Fruit fly (Drosophila melanogaster): ENCODE results near the gene trbl.

The trbl gene

dm6 chr3L:20432297-20432696 is 30.9 kb upstream of the trbl start, which contains the start of the genes Las and Psn:
Gene Las (minus strand): TSS chr3L:20432361.
Gene Psn (plus strand): TSS chr3L:20432468.
- TF ChIP-seq EcR (GFP tag; optimal IDR thresholded peaks at IDR 0.05): no peak

dm6 chr3L:20431619-20432018 is 30.2 kb upstream of the trbl start:
- no peak for TF ChIP-seq psq (optimal IDR thresholded peaks at IDR 0.05)
- TF ChIP-seq usp (GFP tag; optimal IDR thresholded peaks at IDR 0.05): no peak
- TF ChIP-seq Dll (optimal IDR thresholded peaks at IDR 0.05): no peak
- TF ChIP-seq EcR (GFP tag; optimal IDR thresholded peaks at IDR 0.05): no peak
- no peak for TF ChIP-seq CG8478 (optimal IDR thresholded peaks at IDR 0.05)
- no peak for TF ChIP-seq pan (optimal IDR thresholded peaks at IDR 0.05)

dm6 chr3L:20430182-20430581 is 28.8 kb upstream of the trbl start, which contains the start of gene CG5262:
Gene CG5262 (minus strand): TSS chr3L:20430475.
- TF ChIP-seq usp (GFP tag; optimal IDR thresholded peaks at IDR 0.05) (no peak), pan (optimal IDR thresholded peaks at IDR 0.05) (no peak), psq (optimal IDR thresholded peaks at IDR 0.05) (no peak), Dll (optimal IDR thresholded peaks at IDR 0.05) (no peak), EcR (GFP tag; optimal IDR thresholded peaks at IDR 0.05) (no peak), CG8478 (optimal IDR thresholded peaks at IDR 0.05) (no peak)

dm6 chr3L:20427449-20427848 is 26.0 kb upstream of the trbl start, which contains the start of gene CG5274:
Gene CG5274 (minus strand): TSS chr3L:20427666.
- TF ChIP-seq pan (optimal IDR thresholded peaks at IDR 0.05) (no peak), psq (optimal IDR thresholded peaks at IDR 0.05) (no peak), Dll (optimal IDR thresholded peaks at IDR 0.05) (no peak), EcR (GFP tag; optimal IDR thresholded peaks at IDR 0.05) (no peak), usp (GFP tag; optimal IDR thresholded peaks at IDR 0.05) (no peak), CG8478 (optimal IDR thresholded peaks at IDR 0.05) (no peak)

- TF ChIP-seq psq (optimal IDR thresholded peaks at IDR 0.05) (no peak), CG8478 (optimal IDR thresholded peaks at IDR 0.05) (no peak), usp (GFP tag; optimal IDR thresholded peaks at IDR 0.05) (no peak), EcR (GFP tag; optimal IDR thresholded peaks at IDR 0.05) (no peak), pan (optimal IDR thresholded peaks at IDR 0.05) (no peak), Dll (optimal IDR thresholded peaks at IDR 0.05) (no peak)
Measured at dm6 chr3L:20425888-20426287, 24.5 kb upstream of the trbl start, which contains the start of gene CG5282. Gene CG5282 (minus strand): TSS chr3L:20426071.

- TF ChIP-seq usp (GFP tag; optimal IDR thresholded peaks at IDR 0.05): no peak
- no peak for TF ChIP-seq Dll (optimal IDR thresholded peaks at IDR 0.05)
- TF ChIP-seq pan (optimal IDR thresholded peaks at IDR 0.05): no peak
Measured at dm6 chr3L:20413304-20413703, 11.9 kb upstream of the trbl start, which contains the start of gene zye. Gene zye (plus strand): TSS chr3L:20413604.

- TF ChIP-seq psq (optimal IDR thresholded peaks at IDR 0.05): no peak
- TF ChIP-seq usp (GFP tag; optimal IDR thresholded peaks at IDR 0.05): no peak
- no peak for TF ChIP-seq Dll (optimal IDR thresholded peaks at IDR 0.05)
- TF ChIP-seq EcR (GFP tag; optimal IDR thresholded peaks at IDR 0.05): no peak
- TF ChIP-seq pan (optimal IDR thresholded peaks at IDR 0.05): no peak
- no peak for TF ChIP-seq CG8478 (optimal IDR thresholded peaks at IDR 0.05)
Measured at dm6 chr3L:20410780-20411179, 9.4 kb upstream of the trbl start.

- TF ChIP-seq psq (optimal IDR thresholded peaks at IDR 0.05) (no peak), CG8478 (optimal IDR thresholded peaks at IDR 0.05) (no peak), usp (GFP tag; optimal IDR thresholded peaks at IDR 0.05) (no peak), pan (optimal IDR thresholded peaks at IDR 0.05) (no peak)
Measured at dm6 chr3L:20410345-20410744, 8.9 kb upstream of the trbl start, which contains the start of gene CG13248. Gene CG13248 (minus strand): TSS chr3L:20410566.

dm6 chr3L:20405971-20406948 is 4.9 kb upstream of the trbl start:
- TF ChIP-seq psq (optimal IDR thresholded peaks at IDR 0.05): no peak
- TF ChIP-seq pan (optimal IDR thresholded peaks at IDR 0.05): no peak
- TF ChIP-seq EcR (GFP tag; optimal IDR thresholded peaks at IDR 0.05): no peak
- TF ChIP-seq usp (GFP tag; optimal IDR thresholded peaks at IDR 0.05): no peak
- no peak for TF ChIP-seq Dll (optimal IDR thresholded peaks at IDR 0.05)
- TF ChIP-seq CG8478 (optimal IDR thresholded peaks at IDR 0.05): no peak

- no peak for TF ChIP-seq Dll (optimal IDR thresholded peaks at IDR 0.05)
- no peak for TF ChIP-seq usp (GFP tag; optimal IDR thresholded peaks at IDR 0.05)
- TF ChIP-seq psq (optimal IDR thresholded peaks at IDR 0.05): no peak
- no peak for TF ChIP-seq pan (optimal IDR thresholded peaks at IDR 0.05)
- TF ChIP-seq CG8478 (optimal IDR thresholded peaks at IDR 0.05): no peak
- no peak for TF ChIP-seq EcR (GFP tag; optimal IDR thresholded peaks at IDR 0.05)
Measured at dm6 chr3L:20405337-20405887, 4.0 kb upstream of the trbl start.

- TF ChIP-seq EcR (GFP tag; optimal IDR thresholded peaks at IDR 0.05): peak in 1 of 2 experiments; percentile 35
- TF ChIP-seq pan (optimal IDR thresholded peaks at IDR 0.05): no peak
- TF ChIP-seq Dll (optimal IDR thresholded peaks at IDR 0.05): no peak
Measured at dm6 chr3L:20404515-20404914, 3.1 kb upstream of the trbl start.
